Fruit fly (Drosophila melanogaster) whole organism, embryonic: Measurements from ENCODE around the gene Prim2.

Source experiments
- Adf1 ChIP-seq: fragments of 200-800 bp; sonication (Bioruptor generic); IDR thresholded peaks from 2 replicates; pipeline ENCODE4 v1.3.6; 2022; ENCODE audit warnings: missing biosample characterization, missing genetic modification characterization
- Asciz ChIP-seq: fragments of 200-800 bp; sonication (Bioruptor generic); optimal IDR thresholded peaks from 2 replicates; lab custom pipeline; 2017; ENCODE audit warnings: missing biosample characterization, mild to moderate bottlenecking, missing genetic modification characterization, missing genetic modification reagents
- CG10147 ChIP-seq: fragments of 200-800 bp; sonication (Bioruptor generic); optimal IDR thresholded peaks from 2 replicates; lab custom pipeline; 2019; ENCODE audit warnings: missing biosample characterization, mild to moderate bottlenecking, missing genetic modification characterization, moderate library complexity
- CG1024 ChIP-seq: fragments of 200-800 bp; sonication (Bioruptor generic); IDR thresholded peaks from 2 replicates; pipeline ENCODE4 v1.3.6; 2022; ENCODE audit warnings: missing biosample characterization, missing genetic modification characterization
- CG10431 ChIP-seq: fragments of 200-800 bp; sonication (Bioruptor generic); optimal IDR thresholded peaks from 3 replicates; lab custom pipeline; 2018; ENCODE audit warnings: missing biosample characterization, mild to moderate bottlenecking, missing genetic modification characterization
- CG11696 ChIP-seq: fragments of 200-800 bp; sonication (Bioruptor generic); IDR thresholded peaks from 2 replicates; pipeline ENCODE4 v1.3.6; 2022; ENCODE audit warnings: missing biosample characterization, missing genetic modification characterization
- CG15269 ChIP-seq: fragments of 200-800 bp; sonication (Bioruptor generic); optimal IDR thresholded peaks from 2 replicates; lab custom pipeline; 2018; ENCODE audit warnings: missing biosample characterization, mild to moderate bottlenecking, missing genetic modification characterization, moderate library complexity
- CG1529 ChIP-seq: fragments of 200-800 bp; sonication (Bioruptor generic); optimal IDR thresholded peaks from 3 replicates; lab custom pipeline; 2018; ENCODE audit warnings: missing biosample characterization, missing genetic modification characterization
- CG15696 ChIP-seq: fragments of 200-800 bp; sonication (Bioruptor generic); optimal IDR thresholded peaks from 2 replicates; lab custom pipeline; 2019; ENCODE audit warnings: missing biosample characterization, mild to moderate bottlenecking, missing genetic modification characterization, moderate library complexity
- CG1647 ChIP-seq: fragments of 200-800 bp; sonication (Bioruptor generic); optimal IDR thresholded peaks from 3 replicates; lab custom pipeline; 2016; ENCODE audit warnings: missing biosample characterization, missing genetic modification characterization
- CG16815 ChIP-seq: fragments of 200-800 bp; sonication (Bioruptor generic); optimal IDR thresholded peaks from 3 replicates; lab custom pipeline; 2017; ENCODE audit warnings: missing biosample characterization, mild to moderate bottlenecking, missing genetic modification characterization
- CG2712 ChIP-seq: fragments of 200-800 bp; optimal IDR thresholded peaks from 3 replicates; lab custom pipeline; 2019; ENCODE audit warnings: missing biosample characterization, mild to moderate bottlenecking, missing genetic modification characterization, moderate library complexity
- CG2889 ChIP-seq: fragments of 200-800 bp; sonication (Bioruptor generic); IDR thresholded peaks from 3 replicates; pipeline ENCODE4 v1.3.6; 2022; ENCODE audit warnings: missing biosample characterization, missing genetic modification characterization
- CG30403 ChIP-seq: fragments of 200-800 bp; sonication (Bioruptor generic); optimal IDR thresholded peaks from 3 replicates; lab custom pipeline; 2016; ENCODE audit warnings: missing biosample characterization, missing genetic modification characterization
- CG3281 ChIP-seq: fragments of 200-800 bp; sonication (Bioruptor generic); optimal IDR thresholded peaks from 3 replicates; lab custom pipeline; 2017; ENCODE audit warnings: missing biosample characterization, mild to moderate bottlenecking, missing genetic modification characterization
- CG34224 ChIP-seq: fragments of 200-800 bp; sonication (Bioruptor generic); IDR thresholded peaks from 3 replicates; pipeline ENCODE4 v1.3.6; 2022; ENCODE audit warnings: missing biosample characterization, missing genetic modification characterization; ENCODE audit not compliant: partially characterized antibody
- CG3995 ChIP-seq: fragments of 200-800 bp; sonication (Bioruptor generic); optimal IDR thresholded peaks from 3 replicates; lab custom pipeline; 2016; ENCODE audit warnings: missing biosample characterization, missing genetic modification characterization
- CG42726 ChIP-seq: fragments of 200-800 bp; sonication (Bioruptor generic); IDR thresholded peaks from 2 replicates; pipeline ENCODE4 v1.3.6; 2022; ENCODE audit warnings: missing biosample characterization, missing genetic modification characterization; ENCODE audit not compliant: partially characterized antibody
- CG4820 ChIP-seq: fragments of 200-800 bp; sonication (Bioruptor generic); optimal IDR thresholded peaks from 3 replicates; lab custom pipeline; 2016; ENCODE audit warnings: missing biosample characterization, missing genetic modification characterization
- CG6272 ChIP-seq: fragments of 200-800 bp; sonication (Bioruptor generic); IDR thresholded peaks from 2 replicates; pipeline ENCODE4 v1.3.6; 2022; ENCODE audit warnings: missing biosample characterization, missing genetic modification characterization
- CG6854 ChIP-seq: fragments of 200-800 bp; sonication (Bioruptor generic); optimal IDR thresholded peaks from 3 replicates; lab custom pipeline; 2017; ENCODE audit warnings: missing biosample characterization, mild to moderate bottlenecking, missing genetic modification characterization
- D19B ChIP-seq: fragments of 200-800 bp; sonication (Bioruptor generic); optimal IDR thresholded peaks from 2 replicates; lab custom pipeline; 2017; ENCODE audit warnings: missing biosample characterization, mild to moderate bottlenecking, missing genetic modification characterization
- Deaf1 ChIP-seq: fragments of 200-800 bp; optimal IDR thresholded peaks from 3 replicates; lab custom pipeline; 2019; ENCODE audit warnings: missing biosample characterization, mild to moderate bottlenecking, missing genetic modification characterization, moderate library complexity
- Dip2 ChIP-seq: fragments of 200-800 bp; sonication (Bioruptor generic); IDR thresholded peaks from 2 replicates; pipeline ENCODE4 v1.3.6; 2022; ENCODE audit warnings: missing biosample characterization, missing genetic modification characterization
- Hr3 ChIP-seq: fragments of 200-800 bp; sonication (Bioruptor generic); optimal IDR thresholded peaks from 3 replicates; lab custom pipeline; 2016; ENCODE audit warnings: missing biosample characterization, missing genetic modification characterization
- Hr78 ChIP-seq, 2 experiments: fragments of 200-800 bp in 1 of 2; fragments of >200 bp in 1 of 2; sonication (Bioruptor generic) in 1 of 2; optimal IDR thresholded peaks; 2 replicates each; lab custom pipeline; 2017 to 2019; ENCODE audit warnings: missing biosample characterization in 2 of 2, missing genetic modification characterization in 2 of 2, mild to moderate bottlenecking in 1 of 2, moderate library complexity in 1 of 2
- Lhr ChIP-seq: fragments of 200-800 bp; sonication (Bioruptor generic); optimal IDR thresholded peaks from 3 replicates; lab custom pipeline; 2017; ENCODE audit warnings: mild to moderate bottlenecking, missing biosample characterization, missing genetic modification reagents, missing genetic modification characterization
- Mrtf ChIP-seq: fragments of 200-800 bp; sonication (Bioruptor generic); IDR thresholded peaks from 3 replicates; pipeline ENCODE4 v1.3.6; 2022; ENCODE audit warnings: missing biosample characterization, missing genetic modification characterization
- NC2β ChIP-seq: fragments of 200-800 bp; sonication (Bioruptor generic); optimal IDR thresholded peaks from 2 replicates; lab custom pipeline; 2016; ENCODE audit warnings: missing biosample characterization, missing genetic modification characterization
- Taf1 ChIP-seq: fragments of 200-800 bp; sonication (Bioruptor generic); IDR thresholded peaks from 2 replicates; pipeline ENCODE4 v1.3.6; 2022; ENCODE audit warnings: missing biosample characterization, missing genetic modification characterization
- Xrp1 ChIP-seq: fragments of 200-800 bp; sonication (Bioruptor generic); IDR thresholded peaks from 2 replicates; pipeline ENCODE4 v1.3.6; 2022; ENCODE audit warnings: missing biosample characterization, missing genetic modification characterization
- bsh ChIP-seq, 2 experiments: fragments of 200-800 bp; sonication (Bioruptor generic); optimal IDR thresholded peaks; 2 replicates each; lab custom pipeline; 2017 to 2018; ENCODE audit warnings: mild to moderate bottlenecking in 2 of 2, missing biosample characterization in 2 of 2, missing genetic modification characterization in 2 of 2, moderate library complexity in 1 of 2
- cas ChIP-seq: fragments of 200-800 bp; sonication (Bioruptor generic); IDR thresholded peaks from 2 replicates; pipeline ENCODE4 v1.3.6; 2022; ENCODE audit warnings: missing biosample characterization, missing genetic modification characterization
- caup ChIP-seq: fragments of 200-800 bp; sonication (Bioruptor generic); optimal IDR thresholded peaks from 3 replicates; lab custom pipeline; 2017; ENCODE audit warnings: missing biosample characterization, mild to moderate bottlenecking, missing genetic modification characterization, moderate library complexity; ENCODE audit not compliant: severe bottlenecking
- chinmo ChIP-seq: fragments of 200-800 bp; sonication (Bioruptor generic); IDR thresholded peaks from 4 replicates; pipeline ENCODE4 v1.3.6; 2022; ENCODE audit warnings: missing biosample characterization, missing genetic modification characterization; ENCODE audit not compliant: partially characterized antibody
- cwo ChIP-seq: fragments of 200-800 bp; sonication (Bioruptor generic); optimal IDR thresholded peaks from 3 replicates; lab custom pipeline; 2017; ENCODE audit warnings: missing biosample characterization, missing genetic modification characterization, mild to moderate bottlenecking, moderate library complexity, missing genetic modification reagents
- gce ChIP-seq: fragments of 200-800 bp; sonication (Bioruptor generic); IDR thresholded peaks from 3 replicates; pipeline ENCODE4 v1.3.6; 2022; ENCODE audit warnings: missing biosample characterization, missing genetic modification characterization
- hkb ChIP-seq, 2 experiments: fragments of 200-800 bp in 1 of 2; fragments of >200 bp in 1 of 2; sonication (Bioruptor generic) in 1 of 2; IDR thresholded peaks in 1 of 2; optimal IDR thresholded peaks in 1 of 2; 2 replicates each; pipeline versions ENCODE4 v1.3.6 to Lab custom; 2017 to 2022; ENCODE audit warnings: missing biosample characterization in 1 of 2, missing genetic modification characterization in 1 of 2
- knrl ChIP-seq: fragments of 200-800 bp; sonication (Bioruptor generic); IDR thresholded peaks from 3 replicates; pipeline ENCODE4 v1.3.6; 2022; ENCODE audit warnings: missing biosample characterization, missing genetic modification characterization; ENCODE audit not compliant: partially characterized antibody
- lola ChIP-seq, 3 experiments: fragments of >200 bp in 2 of 3; fragments of 200-800 bp in 1 of 3; sonication (Bioruptor generic) in 1 of 3; optimal IDR thresholded peaks; 2 replicates each; lab custom pipeline; 2017 to 2019; ENCODE audit warnings: missing biosample characterization in 3 of 3, missing genetic modification characterization in 3 of 3, mild to moderate bottlenecking in 1 of 3, moderate library complexity in 1 of 3
- lov ChIP-seq, 2 experiments: fragments of 200-800 bp in 1 of 2; fragments of >200 bp in 1 of 2; sonication (Bioruptor generic) in 1 of 2; IDR thresholded peaks in 1 of 2; optimal IDR thresholded peaks in 1 of 2; 2 replicates in 1 of 2; 3 replicates in 1 of 2; pipeline versions ENCODE4 v1.3.6 to Lab custom; 2017 to 2022; ENCODE audit warnings: missing biosample characterization in 1 of 2, missing genetic modification characterization in 1 of 2
- nmo ChIP-seq: fragments of 200-800 bp; sonication (Bioruptor generic); optimal IDR thresholded peaks from 2 replicates; lab custom pipeline; 2018; ENCODE audit warnings: missing biosample characterization, mild to moderate bottlenecking, missing genetic modification characterization, moderate library complexity
- pan ChIP-seq, 4 experiments: fragments of >200 bp in 3 of 4; fragments of 200-800 bp in 1 of 4; sonication (Bioruptor generic) in 1 of 4; optimal IDR thresholded peaks in 3 of 4; IDR thresholded peaks in 1 of 4; 2 replicates each; pipeline versions ENCODE4 v1.3.6 to Lab custom; 2017 to 2022; ENCODE audit warnings: missing biosample characterization in 2 of 4, missing genetic modification characterization in 2 of 4, mixed read lengths in 1 of 4
- sug ChIP-seq: fragments of 200-800 bp; optimal IDR thresholded peaks from 2 replicates; lab custom pipeline; 2019; ENCODE audit warnings: missing biosample characterization, mild to moderate bottlenecking, missing genetic modification characterization, moderate library complexity
- zfh1 ChIP-seq: fragments of 200-800 bp; sonication (Bioruptor generic); IDR thresholded peaks from 3 replicates; pipeline ENCODE4 v1.3.6; 2022; ENCODE audit warnings: missing biosample characterization, missing genetic modification characterization

Gene Prim2

dm6 chr3L:20405971-20406948, 44.9 kb upstream of the Prim2 start (continued):
- TF ChIP-seq CG2712 (tag; lab: Kevin White, UChicago) (peak; percentile 2), chinmo (no peak), CG15696 (tag; lab: Kevin White, UChicago) (peak; percentile 11), CG3995 (GFP tag; lab: Kevin White, UChicago) (no peak), CG15269 (peak; percentile 25), CG6272 (GFP tag; lab: Robert Waterston, UW) (no peak), D19B (GFP tag; lab: Kevin White, UChicago) (no peak), CG3281 (peak; percentile 43), CG1529 (GFP tag; lab: Kevin White, UChicago) (peak; percentile 14), knrl (GFP tag; lab: Robert Waterston, UW) (no peak), lov (optimal IDR thresholded peaks at IDR 0.05; lab: Kevin White, UChicago) (no peak), lov (GFP tag; IDR thresholded peaks at IDR 0.05; lab: Robert Waterston, UW) (no peak), CG16815 (GFP tag; lab: Kevin White, UChicago) (no peak), CG10147 (GFP tag; lab: Kevin White, UChicago) (no peak), CG4820 (GFP tag; lab: Kevin White, UChicago) (no peak), Lhr (GFP tag; lab: Kevin White, UChicago) (no peak), caup (peak; percentile 27), CG10431 (no peak), CG34224 (GFP tag; lab: Robert Waterston, UW) (no peak), Deaf1 (tag; lab: Kevin White, UChicago) (no peak), Hr3 (no peak), CG42726 (GFP tag; lab: Robert Waterston, UW) (no peak), bsh (GFP tag; optimal IDR thresholded peaks at IDR 0.05; lab: Kevin White, UChicago) (peak in 1 of 2 experiments; percentile 12), Xrp1 (no peak), cwo (GFP tag; lab: Kevin White, UChicago) (no peak), Dip2 (GFP tag; lab: Robert Waterston, UW) (no peak), CG6854 (no peak), zfh1 (GFP tag; lab: Robert Waterston, UW) (no peak), pan (optimal IDR thresholded peaks at IDR 0.05; lab: Kevin White, UChicago) (no peak), pan (GFP tag; optimal IDR thresholded peaks at IDR 0.05 in 1 of 2, IDR thresholded peaks at IDR 0.05 in 1 of 2) (no peak), gce (GFP tag; lab: Robert Waterston, UW) (no peak), NC2β (GFP tag; lab: Kevin White, UChicago) (no peak), Hr78 (GFP tag; optimal IDR thresholded peaks at IDR 0.05; lab: Kevin White, UChicago) (no peak), nmo (GFP tag; lab: Kevin White, UChicago) (no peak), hkb (optimal IDR thresholded peaks at IDR 0.05; lab: Kevin White, UChicago) (no peak), hkb (GFP tag; IDR thresholded peaks at IDR 0.05; lab: Robert Waterston, UW) (peak; percentile 38; the same call in 1 of the 2 replicates), Adf1 (GFP tag; lab: Robert Waterston, UW) (no peak), sug (tag; lab: Kevin White, UChicago) (peak; percentile 18), Asciz (GFP tag; lab: Kevin White, UChicago) (peak; percentile 57), CG2889 (GFP tag; lab: Robert Waterston, UW) (no peak), cas (no peak), Taf1 (GFP tag; lab: Robert Waterston, UW) (no peak), CG1024 (GFP tag; lab: Robert Waterston, UW) (no peak), lola (GFP tag; optimal IDR thresholded peaks at IDR 0.05; lab: Kevin White, UChicago) (peak in 1 of 3 experiments; percentile 64), CG1647 (GFP tag; lab: Kevin White, UChicago) (no peak), Mrtf (GFP tag; lab: Robert Waterston, UW) (no peak), CG30403 (no peak), CG11696 (no peak)
